Worm (Caenorhabditis elegans) whole organism, L2 larva: ENCODE data around the gene F54D12.8.

ENCODE experiments used
- F13H6.1 ChIP-seq: sonication (generic microtip); optimal IDR thresholded peaks from 2 replicates; lab custom pipeline; 2016; ENCODE audit warnings: missing genetic modification characterization, missing compliant biosample characterization
- R02D3.7 ChIP-seq: fragments of 150-350 bp; optimal IDR thresholded peaks from 2 replicates; lab custom pipeline; 2014; ENCODE audit warnings: missing biosample characterization, missing genetic modification characterization
- Y55F3AM.14 ChIP-seq: fragments of 200-800 bp; sonication (Bioruptor generic); optimal IDR thresholded peaks from 2 replicates; lab custom pipeline; 2018; ENCODE audit warnings: mild to moderate bottlenecking, missing genetic modification characterization, missing compliant biosample characterization
- alr-1 ChIP-seq: fragments of 150-350 bp; optimal IDR thresholded peaks from 2 replicates; lab custom pipeline; 2014; ENCODE audit warnings: missing biosample characterization, missing genetic modification characterization
- aly-2 ChIP-seq: fragments of 150-350 bp; optimal IDR thresholded peaks from 2 replicates; lab custom pipeline; 2014; ENCODE audit warnings: missing biosample characterization, missing genetic modification characterization
- blmp-1 ChIP-seq: sonication (generic microtip); optimal IDR thresholded peaks from 2 replicates; lab custom pipeline; 2017; ENCODE audit warnings: missing genetic modification characterization, mild to moderate bottlenecking, missing compliant biosample characterization, antibody characterized with exemption, moderate library complexity; ENCODE audit not compliant: insufficient read depth
- ceh-82 ChIP-seq: fragments of 150-350 bp; optimal IDR thresholded peaks from 2 replicates; lab custom pipeline; 2014; ENCODE audit warnings: missing biosample characterization, missing genetic modification characterization
- crh-2 ChIP-seq: sonication (generic microtip); optimal IDR thresholded peaks from 2 replicates; lab custom pipeline; 2017; ENCODE audit warnings: missing biosample characterization, missing genetic modification characterization
- dmd-4 ChIP-seq: sonication (generic microtip); optimal IDR thresholded peaks from 2 replicates; lab custom pipeline; 2017; ENCODE audit warnings: missing biosample characterization, missing genetic modification characterization
- egl-27 ChIP-seq: sonication (generic microtip); optimal IDR thresholded peaks from 3 replicates; lab custom pipeline; 2017; ENCODE audit warnings: missing biosample characterization, missing genetic modification reagents, missing genetic modification characterization
- elt-1 ChIP-seq: fragments of 150-350 bp; optimal IDR thresholded peaks from 2 replicates; lab custom pipeline; 2014; ENCODE audit warnings: missing biosample characterization, missing genetic modification characterization
- elt-3 ChIP-seq: sonication (generic microtip); optimal IDR thresholded peaks from 2 replicates; lab custom pipeline; 2017; ENCODE audit warnings: missing biosample characterization, missing genetic modification characterization
- gmeb-1 ChIP-seq: fragments of 150-350 bp; optimal IDR thresholded peaks from 2 replicates; lab custom pipeline; 2014; ENCODE audit warnings: missing biosample characterization, missing genetic modification characterization
- lin-13 ChIP-seq: fragments of 150-350 bp; optimal IDR thresholded peaks from 2 replicates; lab custom pipeline; 2014; ENCODE audit warnings: missing biosample characterization, missing genetic modification reagents, missing genetic modification characterization
- lsy-2 ChIP-seq, 2 experiments: fragments of 150-350 bp in 1 of 2; sonication (generic microtip) in 1 of 2; optimal IDR thresholded peaks; 2 replicates each; lab custom pipeline; 2014 to 2017; ENCODE audit warnings: missing biosample characterization in 2 of 2, missing genetic modification characterization in 2 of 2
- mab-5 ChIP-seq: fragments of 150-350 bp; optimal IDR thresholded peaks from 2 replicates; lab custom pipeline; 2014; ENCODE audit warnings: missing biosample characterization, missing genetic modification characterization
- nhr-10 ChIP-seq: sonication (generic microtip); optimal IDR thresholded peaks from 2 replicates; lab custom pipeline; 2017; ENCODE audit warnings: missing biosample characterization, missing genetic modification characterization
- nhr-12 ChIP-seq: fragments of 150-350 bp; optimal IDR thresholded peaks from 2 replicates; lab custom pipeline; 2014; ENCODE audit warnings: missing biosample characterization, missing genetic modification characterization
- nhr-129 ChIP-seq: fragments of 150-350 bp; optimal IDR thresholded peaks from 2 replicates; lab custom pipeline; 2014; ENCODE audit warnings: missing biosample characterization, missing genetic modification characterization
- nhr-21 ChIP-seq: fragments of 150-350 bp; optimal IDR thresholded peaks from 2 replicates; lab custom pipeline; 2014; ENCODE audit warnings: missing biosample characterization, missing genetic modification characterization
- nhr-23 ChIP-seq: fragments of 150-350 bp; optimal IDR thresholded peaks from 2 replicates; lab custom pipeline; 2014; ENCODE audit warnings: missing biosample characterization, missing genetic modification reagents, missing genetic modification characterization
- nhr-237 ChIP-seq: fragments of 150-350 bp; optimal IDR thresholded peaks from 2 replicates; lab custom pipeline; 2014; ENCODE audit warnings: missing biosample characterization, missing genetic modification characterization
- nhr-6 ChIP-seq: fragments of 150-350 bp; optimal IDR thresholded peaks from 2 replicates; lab custom pipeline; 2014; ENCODE audit warnings: missing biosample characterization, missing genetic modification characterization
- nhr-77 ChIP-seq: fragments of 150-350 bp; optimal IDR thresholded peaks from 2 replicates; lab custom pipeline; 2014; ENCODE audit warnings: missing biosample characterization, missing genetic modification characterization
- peb-1 ChIP-seq: fragments of 150-350 bp; optimal IDR thresholded peaks from 2 replicates; lab custom pipeline; 2014; ENCODE audit warnings: missing biosample characterization, missing genetic modification characterization
- sma-3 ChIP-seq: sonication (generic microtip); optimal IDR thresholded peaks from 2 replicates; lab custom pipeline; 2016; ENCODE audit warnings: missing genetic modification reagents, missing genetic modification characterization, missing compliant biosample characterization
- sma-9 ChIP-seq, 2 experiments: fragments of 150-350 bp in 1 of 2; sonication (generic microtip) in 1 of 2; optimal IDR thresholded peaks; 2 replicates each; lab custom pipeline; 2014 to 2016; ENCODE audit warnings: missing genetic modification characterization in 2 of 2, mild to moderate bottlenecking in 1 of 2, missing biosample characterization in 1 of 2, missing compliant biosample characterization in 1 of 2, missing genetic modification reagents in 1 of 2, moderate library complexity in 1 of 2
- snpc-4 ChIP-seq: fragments of 150-350 bp; optimal IDR thresholded peaks from 2 replicates; lab custom pipeline; 2014; ENCODE audit warnings: missing biosample characterization, missing genetic modification characterization
- unc-39 ChIP-seq: fragments of 150-350 bp; optimal IDR thresholded peaks from 2 replicates; lab custom pipeline; 2014; ENCODE audit warnings: missing biosample characterization, missing genetic modification characterization
- unc-55 ChIP-seq: fragments of 150-350 bp; sonication (generic microtip); optimal IDR thresholded peaks from 3 replicates; lab custom pipeline; 2014; ENCODE audit warnings: missing biosample characterization, missing genetic modification reagents, missing genetic modification characterization
- zag-1 ChIP-seq: fragments of 150-350 bp; optimal IDR thresholded peaks from 2 replicates; lab custom pipeline; 2014; ENCODE audit warnings: missing biosample characterization, missing genetic modification characterization
- ztf-1 ChIP-seq: fragments of 200-800 bp; sonication (Bioruptor generic); conservative IDR thresholded peaks from 2 replicates; pipeline ENCODE4 v1.3.6; 2022; ENCODE audit warnings: missing genetic modification characterization, missing compliant biosample characterization
- ztf-11 ChIP-seq: sonication (generic microtip); optimal IDR thresholded peaks from 2 replicates; lab custom pipeline; 2017; ENCODE audit warnings: missing biosample characterization, missing genetic modification characterization
- ztf-4 ChIP-seq: fragments of 150-350 bp; optimal IDR thresholded peaks from 2 replicates; lab custom pipeline; 2014; ENCODE audit warnings: missing biosample characterization, missing genetic modification characterization

F54D12.8 gene

ce11 chrII:1436715-1437114, 38.9 kb upstream of the F54D12.8 start:
- TF ChIP-seq nhr-6 (tag; lab: Kevin White, UChicago) (no peak), nhr-77 (tag; lab: Kevin White, UChicago) (no peak), unc-39 (tag; lab: Kevin White, UChicago) (no peak), peb-1 (tag; lab: Kevin White, UChicago) (no peak), ceh-82 (tag; lab: Kevin White, UChicago) (no peak), lsy-2 (tag; optimal IDR thresholded peaks at IDR 0.05; lab: Kevin White, UChicago) (no peak), gmeb-1 (tag; lab: Kevin White, UChicago) (no peak), ztf-1 (GFP tag; lab: Robert Waterston, UW) (no peak), nhr-23 (tag; lab: Kevin White, UChicago) (no peak), Y55F3AM.14 (GFP tag; lab: Kevin White, UChicago) (no peak), elt-1 (tag; lab: Kevin White, UChicago) (no peak), dmd-4 (tag; lab: Kevin White, UChicago) (no peak), egl-27 (no peak), nhr-129 (tag; lab: Kevin White, UChicago) (no peak), nhr-12 (tag; lab: Kevin White, UChicago) (no peak), aly-2 (tag; lab: Kevin White, UChicago) (no peak)

ce11 chrII:1423660-1424059, 25.8 kb upstream of the F54D12.8 start, which contains the start of gene Y51H7C.10:
Y51H7C.10 (minus strand) TSS chrII:1423760.
- TF ChIP-seq nhr-237 (tag; lab: Kevin White, UChicago), result no peak
- TF ChIP-seq blmp-1 (tag; lab: Kevin White, UChicago), result no peak

ce11 chrII:1420806-1421463, 23.1 kb upstream of the F54D12.8 start:
- no peak for TF ChIP-seq alr-1 (tag; lab: Kevin White, UChicago)
- no peak for TF ChIP-seq ztf-11 (tag; lab: Kevin White, UChicago)
- TF ChIP-seq nhr-21 (tag; lab: Kevin White, UChicago), result no peak

DNA sequence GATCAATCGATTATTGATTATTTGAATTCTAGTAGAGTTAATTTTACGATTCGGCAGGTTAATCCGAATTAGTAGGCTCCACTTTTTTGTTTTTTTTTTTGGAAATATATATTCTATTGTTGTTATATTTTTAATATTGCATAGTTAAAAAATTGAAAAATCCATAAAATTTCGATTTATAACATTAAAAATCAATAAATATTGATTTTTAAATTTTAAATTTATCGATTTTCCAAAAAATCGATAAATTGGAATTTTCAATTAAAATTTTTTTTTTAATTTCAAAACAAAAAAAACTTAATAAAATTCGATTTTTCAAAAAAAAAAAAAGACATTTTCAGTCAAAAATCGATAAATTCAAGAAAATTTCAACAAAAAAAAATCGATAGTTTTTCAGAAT, 22.2 kb upstream of the F54D12.8 start:
- TF ChIP-seq sma-9 (GFP tag; optimal IDR thresholded peaks at IDR 0.05; lab: Kevin White, UChicago) (no peak), sma-9 (tag; optimal IDR thresholded peaks at IDR 0.05; lab: Kevin White, UChicago) (no peak), nhr-77 (tag; lab: Kevin White, UChicago) (no peak), aly-2 (tag; lab: Kevin White, UChicago) (no peak), nhr-6 (tag; lab: Kevin White, UChicago) (no peak), R02D3.7 (tag; lab: Kevin White, UChicago) (no peak), dmd-4 (tag; lab: Kevin White, UChicago) (no peak), nhr-10 (tag; lab: Kevin White, UChicago) (no peak)

DNA sequence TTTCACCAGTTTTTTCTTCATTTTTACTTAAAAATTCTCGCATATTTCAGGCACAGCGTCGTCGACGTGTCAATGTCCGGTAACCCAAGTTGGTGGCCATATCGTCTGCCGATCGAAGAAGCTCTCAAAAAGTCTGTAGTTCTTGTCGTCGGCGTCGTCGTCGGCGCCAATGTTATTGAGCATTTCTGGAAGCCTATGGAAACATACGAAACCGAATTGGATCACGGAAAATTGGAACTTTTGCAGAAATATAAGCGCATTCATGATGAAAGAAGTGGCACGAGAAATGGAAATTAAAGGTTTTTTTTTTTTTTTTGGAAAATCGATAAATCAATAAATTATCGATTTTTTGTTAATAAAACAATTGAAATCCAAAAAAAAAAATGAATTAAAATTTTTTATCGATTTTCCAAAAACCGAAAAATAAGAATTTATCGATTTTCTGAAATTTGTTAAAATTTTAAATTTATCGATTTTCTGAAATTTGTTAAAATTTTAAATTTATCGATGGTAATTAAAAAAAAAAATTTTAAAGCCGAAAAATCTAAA, 14.6 kb upstream of the F54D12.8 start, which contains the start of gene alkb-1:
TSS of gene alkb-1 (plus strand) at position 51 of the 549 bp plus-strand sequence.
- TF ChIP-seq nhr-77 (tag; lab: Kevin White, UChicago), result no peak
- no peak for TF ChIP-seq ceh-82 (tag; lab: Kevin White, UChicago)
- no peak for TF ChIP-seq snpc-4 (tag; lab: Kevin White, UChicago)
- TF ChIP-seq aly-2 (tag; lab: Kevin White, UChicago), result no peak
- no peak for TF ChIP-seq F13H6.1 (tag; lab: Kevin White, UChicago)
- no peak for TF ChIP-seq nhr-6 (tag; lab: Kevin White, UChicago)
- no peak for TF ChIP-seq nhr-23 (tag; lab: Kevin White, UChicago)
- no peak for TF ChIP-seq crh-2 (tag; lab: Kevin White, UChicago)
- TF ChIP-seq ztf-4 (tag; lab: Kevin White, UChicago), result no peak
- TF ChIP-seq nhr-237 (tag; lab: Kevin White, UChicago), result no peak
- no peak for TF ChIP-seq unc-55 (GFP tag; lab: Kevin White, UChicago)
- no peak for TF ChIP-seq unc-39 (tag; lab: Kevin White, UChicago)
- TF ChIP-seq, all 48 proteins: peak for 0

- TF ChIP-seq nhr-21 (tag; lab: Kevin White, UChicago) (no peak), ztf-4 (tag; lab: Kevin White, UChicago) (no peak), sma-3 (GFP tag; lab: Kevin White, UChicago) (no peak), elt-3 (tag; lab: Kevin White, UChicago) (no peak), snpc-4 (tag; lab: Kevin White, UChicago) (no peak), crh-2 (tag; lab: Kevin White, UChicago) (no peak), alr-1 (tag; lab: Kevin White, UChicago) (no peak), unc-55 (GFP tag; lab: Kevin White, UChicago) (no peak), nhr-10 (tag; lab: Kevin White, UChicago) (no peak), aly-2 (tag; lab: Kevin White, UChicago) (no peak), dmd-4 (tag; lab: Kevin White, UChicago) (no peak), zag-1 (tag; lab: Kevin White, UChicago) (no peak), mab-5 (tag; lab: Kevin White, UChicago) (no peak), ztf-1 (GFP tag; lab: Robert Waterston, UW) (no peak), blmp-1 (tag; lab: Kevin White, UChicago) (no peak), lin-13 (GFP tag; lab: Kevin White, UChicago) (no peak)
Measured at ce11 chrII:1411372-1411771, 13.5 kb upstream of the F54D12.8 start, which contains the start of gene Y51H7C.9. Y51H7C.9 (minus strand) TSS chrII:1411472.
